Fruit fly (Drosophila melanogaster) whole organism, embryonic: ENCODE data around the gene CG9449.

Experiments
- Bteb2 ChIP-seq: fragments of 200-800 bp; sonication (Bioruptor generic); optimal IDR thresholded peaks from 2 replicates; lab custom pipeline; 2016; ENCODE audit warnings: missing biosample characterization, missing genetic modification characterization
- CG10267 ChIP-seq: fragments of 200-800 bp; sonication (Bioruptor generic); optimal IDR thresholded peaks from 2 replicates; lab custom pipeline; 2018; ENCODE audit warnings: missing biosample characterization, mild to moderate bottlenecking, missing genetic modification characterization, moderate library complexity
- CG13424 ChIP-seq: fragments of 200-800 bp; sonication (Bioruptor generic); optimal IDR thresholded peaks from 2 replicates; lab custom pipeline; 2019; ENCODE audit warnings: missing biosample characterization, mild to moderate bottlenecking, missing genetic modification characterization, moderate library complexity
- CG14050 ChIP-seq: fragments of 200-800 bp; sonication (Bioruptor generic); IDR thresholded peaks from 3 replicates; pipeline ENCODE4 v1.3.6; 2022; ENCODE audit warnings: missing biosample characterization, missing genetic modification characterization
- CG1792 ChIP-seq: fragments of 200-800 bp; sonication (Bioruptor generic); optimal IDR thresholded peaks from 2 replicates; lab custom pipeline; 2016; ENCODE audit warnings: missing biosample characterization, missing genetic modification characterization
- CG18619 ChIP-seq: fragments of 200-800 bp; sonication (Bioruptor generic); optimal IDR thresholded peaks from 3 replicates; lab custom pipeline; 2017; ENCODE audit warnings: missing biosample characterization, mild to moderate bottlenecking, missing genetic modification characterization
- CG2199 ChIP-seq: fragments of 200-800 bp; sonication (Bioruptor generic); IDR thresholded peaks from 3 replicates; pipeline ENCODE4 v1.3.6; 2022; ENCODE audit warnings: missing biosample characterization, missing genetic modification characterization
- CG3065 ChIP-seq: fragments of 200-800 bp; sonication (Bioruptor generic); optimal IDR thresholded peaks from 2 replicates; lab custom pipeline; 2016; ENCODE audit warnings: missing biosample characterization, missing genetic modification characterization
- CG3163 ChIP-seq: fragments of 200-800 bp; sonication (Bioruptor generic); optimal IDR thresholded peaks from 3 replicates; lab custom pipeline; 2016; ENCODE audit warnings: missing biosample characterization, missing genetic modification characterization
- CG32767 ChIP-seq: fragments of 200-800 bp; sonication (Bioruptor generic); IDR thresholded peaks from 2 replicates; pipeline ENCODE4 v1.3.6; 2022; ENCODE audit warnings: missing biosample characterization, missing genetic modification characterization
- CG4424 ChIP-seq: fragments of 200-800 bp; sonication (Bioruptor generic); optimal IDR thresholded peaks from 3 replicates; lab custom pipeline; 2016; ENCODE audit warnings: missing biosample characterization, missing genetic modification characterization
- CG6683 ChIP-seq: fragments of 200-800 bp; sonication (Bioruptor generic); optimal IDR thresholded peaks from 2 replicates; lab custom pipeline; 2017; ENCODE audit warnings: missing biosample characterization, mild to moderate bottlenecking, missing genetic modification characterization, missing genetic modification reagents
- CG7745 ChIP-seq: fragments of 200-800 bp; sonication (Bioruptor generic); optimal IDR thresholded peaks from 2 replicates; lab custom pipeline; 2018; ENCODE audit warnings: missing biosample characterization, mild to moderate bottlenecking, missing genetic modification characterization, moderate library complexity
- CG8089 ChIP-seq: fragments of 200-800 bp; sonication (Bioruptor generic); optimal IDR thresholded peaks from 3 replicates; lab custom pipeline; 2016; ENCODE audit warnings: missing biosample characterization, missing genetic modification characterization
- CG8290 ChIP-seq, 3 experiments: fragments of 200-800 bp; sonication (Bioruptor generic); optimal IDR thresholded peaks; 2 replicates each; lab custom pipeline; 2016 to 2019; ENCODE audit warnings: missing biosample characterization in 3 of 3, missing genetic modification characterization in 3 of 3, mild to moderate bottlenecking in 2 of 3, moderate library complexity in 1 of 3
- CG8388 ChIP-seq: fragments of 200-800 bp; sonication (Bioruptor generic); optimal IDR thresholded peaks from 2 replicates; lab custom pipeline; 2019; ENCODE audit warnings: missing biosample characterization, mild to moderate bottlenecking, missing genetic modification characterization, moderate library complexity
- CG9932 ChIP-seq: fragments of 200-800 bp; sonication (Bioruptor generic); IDR thresholded peaks from 2 replicates; pipeline ENCODE4 v1.3.6; 2022; ENCODE audit warnings: missing biosample characterization, missing genetic modification characterization
- CkIIα-i1 ChIP-seq: fragments of 200-800 bp; sonication (Bioruptor generic); IDR thresholded peaks from 2 replicates; pipeline ENCODE4 v1.3.6; 2022; ENCODE audit warnings: missing biosample characterization, missing genetic modification characterization
- CoRest ChIP-seq: fragments of 200-800 bp; sonication (Bioruptor generic); optimal IDR thresholded peaks from 3 replicates; lab custom pipeline; 2018; ENCODE audit warnings: missing biosample characterization, mild to moderate bottlenecking, missing genetic modification characterization, moderate library complexity
- CrebB ChIP-seq: fragments of 200-800 bp; sonication (Bioruptor generic); optimal IDR thresholded peaks from 3 replicates; lab custom pipeline; 2018; ENCODE audit warnings: missing biosample characterization, mild to moderate bottlenecking, missing genetic modification characterization
- D19A ChIP-seq: fragments of 200-800 bp; optimal IDR thresholded peaks from 3 replicates; lab custom pipeline; 2019; ENCODE audit warnings: missing biosample characterization, mild to moderate bottlenecking, missing genetic modification characterization, moderate library complexity
- D19B ChIP-seq: fragments of 200-800 bp; sonication (Bioruptor generic); optimal IDR thresholded peaks from 2 replicates; lab custom pipeline; 2017; ENCODE audit warnings: missing biosample characterization, mild to moderate bottlenecking, missing genetic modification characterization
- E2f2 ChIP-seq: fragments of 200-800 bp; sonication (Bioruptor generic); IDR thresholded peaks from 2 replicates; pipeline ENCODE4 v1.3.6; 2022; ENCODE audit warnings: missing biosample characterization, missing genetic modification characterization
- ERR ChIP-seq: fragments of 200-800 bp; sonication (Bioruptor generic); optimal IDR thresholded peaks from 2 replicates; lab custom pipeline; 2016; ENCODE audit warnings: missing biosample characterization, missing genetic modification characterization
- Ets97D ChIP-seq: fragments of 200-800 bp; sonication (Bioruptor generic); optimal IDR thresholded peaks from 3 replicates; lab custom pipeline; 2016; ENCODE audit warnings: missing biosample characterization, missing genetic modification characterization
- HLH4C ChIP-seq: fragments of 200-800 bp; sonication (Bioruptor generic); IDR thresholded peaks from 3 replicates; pipeline ENCODE4 v1.3.6; 2022; ENCODE audit warnings: missing biosample characterization, missing genetic modification characterization; ENCODE audit not compliant: partially characterized antibody
- Hand ChIP-seq: fragments of 200-800 bp; sonication (Bioruptor generic); optimal IDR thresholded peaks from 2 replicates; lab custom pipeline; 2017; ENCODE audit warnings: mild to moderate bottlenecking, missing biosample characterization, missing genetic modification reagents, missing genetic modification characterization
- MTF-1 ChIP-seq: fragments of 200-800 bp; sonication (Bioruptor generic); optimal IDR thresholded peaks from 2 replicates; lab custom pipeline; 2018; ENCODE audit warnings: missing biosample characterization, mild to moderate bottlenecking, missing genetic modification characterization, borderline replicate concordance
- Nf-YA ChIP-seq: fragments of 200-800 bp; sonication (Bioruptor generic); IDR thresholded peaks from 2 replicates; pipeline ENCODE4 v1.3.6; 2022; ENCODE audit warnings: missing biosample characterization, missing genetic modification characterization
- Nf-YC ChIP-seq: fragments of 200-800 bp; optimal IDR thresholded peaks from 3 replicates; lab custom pipeline; 2019; ENCODE audit warnings: missing biosample characterization, mild to moderate bottlenecking, missing genetic modification characterization, moderate library complexity
- Rx ChIP-seq: fragments of 200-800 bp; sonication (Bioruptor generic); IDR thresholded peaks from 2 replicates; pipeline ENCODE4 v1.3.6; 2022; ENCODE audit warnings: missing biosample characterization, missing genetic modification characterization
- bowl ChIP-seq: fragments of 200-800 bp; sonication (Bioruptor generic); IDR thresholded peaks from 2 replicates; pipeline ENCODE4 v1.3.6; 2022; ENCODE audit warnings: missing biosample characterization, missing genetic modification characterization
- br ChIP-seq: fragments of >200 bp; optimal IDR thresholded peaks from 2 replicates; lab custom pipeline; 2017
- chn ChIP-seq: fragments of 200-800 bp; sonication (Bioruptor generic); optimal IDR thresholded peaks from 2 replicates; lab custom pipeline; 2016; ENCODE audit warnings: missing biosample characterization, missing genetic modification characterization
- danr ChIP-seq: fragments of 200-800 bp; sonication (Bioruptor generic); IDR thresholded peaks from 2 replicates; pipeline ENCODE4 v1.3.6; 2022; ENCODE audit warnings: missing biosample characterization, missing genetic modification characterization
- esg ChIP-seq: fragments of 200-800 bp; sonication (Bioruptor generic); conservative IDR thresholded peaks from 2 replicates; pipeline ENCODE4 v1.3.6; 2022; ENCODE audit warnings: missing biosample characterization, missing genetic modification characterization
- ewg ChIP-seq: fragments of 200-800 bp; sonication (Bioruptor generic); optimal IDR thresholded peaks from 3 replicates; lab custom pipeline; 2017; ENCODE audit warnings: mild to moderate bottlenecking, missing biosample characterization, missing genetic modification reagents, missing genetic modification characterization
- ftz-f1 ChIP-seq: fragments of 200-800 bp; sonication (Bioruptor generic); optimal IDR thresholded peaks from 2 replicates; lab custom pipeline; 2016; ENCODE audit warnings: missing biosample characterization, missing genetic modification characterization
- h ChIP-seq: fragments of >200 bp; optimal IDR thresholded peaks from 2 replicates; lab custom pipeline; 2017
- jumu ChIP-seq: fragments of 200-800 bp; sonication (Bioruptor generic); optimal IDR thresholded peaks from 3 replicates; lab custom pipeline; 2016; ENCODE audit warnings: missing biosample characterization, missing genetic modification characterization
- luna ChIP-seq: fragments of 200-800 bp; sonication (Bioruptor generic); optimal IDR thresholded peaks from 2 replicates; lab custom pipeline; 2016; ENCODE audit warnings: missing biosample characterization, missing genetic modification characterization
- nerfin-1 ChIP-seq: fragments of 200-800 bp; sonication (Bioruptor generic); optimal IDR thresholded peaks from 3 replicates; lab custom pipeline; 2019; ENCODE audit warnings: missing biosample characterization, mild to moderate bottlenecking, missing genetic modification characterization, moderate library complexity
- nom ChIP-seq: fragments of 200-800 bp; sonication (Bioruptor generic); optimal IDR thresholded peaks from 2 replicates; lab custom pipeline; 2017; ENCODE audit warnings: missing biosample characterization, missing genetic modification characterization, mild to moderate bottlenecking, moderate library complexity, missing genetic modification reagents
- pzg ChIP-seq: fragments of 200-800 bp; sonication (Bioruptor generic); optimal IDR thresholded peaks from 3 replicates; lab custom pipeline; 2018; ENCODE audit warnings: missing biosample characterization, mild to moderate bottlenecking, missing genetic modification characterization, moderate library complexity
- sens ChIP-seq: fragments of 200-800 bp; sonication (Bioruptor generic); peaks from one replicate; lab custom pipeline; 2016; ENCODE audit warnings: missing biosample characterization, missing genetic modification characterization
- slbo ChIP-seq: fragments of 200-800 bp; sonication (Bioruptor generic); IDR thresholded peaks from 2 replicates; pipeline ENCODE4 v1.3.6; 2022; ENCODE audit warnings: missing biosample characterization, missing genetic modification characterization
- so ChIP-seq: fragments of 200-800 bp; sonication (Bioruptor generic); IDR thresholded peaks from 3 replicates; pipeline ENCODE4 v1.3.6; 2022; ENCODE audit warnings: missing biosample characterization, missing genetic modification characterization
- tap ChIP-seq: fragments of 200-800 bp; optimal IDR thresholded peaks from 3 replicates; lab custom pipeline; 2019; ENCODE audit warnings: missing biosample characterization, mild to moderate bottlenecking, missing genetic modification characterization, moderate library complexity
- tx ChIP-seq: fragments of 200-800 bp; sonication (Bioruptor generic); optimal IDR thresholded peaks from 2 replicates; lab custom pipeline; 2016; ENCODE audit warnings: missing biosample characterization, missing genetic modification characterization
- unpg ChIP-seq: fragments of 200-800 bp; sonication (Bioruptor generic); optimal IDR thresholded peaks from 3 replicates; lab custom pipeline; 2018; ENCODE audit warnings: missing biosample characterization, mild to moderate bottlenecking, missing genetic modification characterization, moderate library complexity
- usp ChIP-seq: fragments of >200 bp; optimal IDR thresholded peaks from 2 replicates; lab custom pipeline; 2017; ENCODE audit warnings: missing biosample characterization, missing genetic modification characterization
- wdn ChIP-seq: fragments of 200-800 bp; sonication (Bioruptor generic); IDR thresholded peaks from 2 replicates; pipeline ENCODE4 v1.3.6; 2022; ENCODE audit warnings: missing biosample characterization, missing genetic modification characterization
- wor ChIP-seq: fragments of 200-800 bp; sonication (Bioruptor generic); IDR thresholded peaks from 2 replicates; pipeline ENCODE4 v1.3.6; 2022; ENCODE audit warnings: missing biosample characterization, missing genetic modification characterization

The CG9449 gene

dm6 chr3L:19444092-19444491 lies 53.4 kb downstream of the CG9449 start (continued):
- TF ChIP-seq CG8388 (GFP tag; lab: Kevin White, UChicago) (no peak), pzg (no peak), chn (GFP tag; lab: Kevin White, UChicago) (peak; percentile 15), Rx (GFP tag; lab: Robert Waterston, UW) (0 out of 2 replicates have a peak, but pooled peaks have one; percentile 3), wor (GFP tag; lab: Robert Waterston, UW) (no peak), bowl (no peak), CG8290 (GFP tag; optimal IDR thresholded peaks at IDR 0.05; lab: Kevin White, UChicago) (no peak), CG8290 (tag; optimal IDR thresholded peaks at IDR 0.05; lab: Kevin White, UChicago) (peak in 1 of 2 experiments; percentile 57), E2f2 (GFP tag; lab: Robert Waterston, UW) (no peak), nerfin-1 (tag; lab: Kevin White, UChicago) (no peak), D19B (GFP tag; lab: Kevin White, UChicago) (no peak), CG4424 (GFP tag; lab: Kevin White, UChicago) (peak; percentile 16), CG8089 (GFP tag; lab: Kevin White, UChicago) (no peak), CG14050 (GFP tag; lab: Robert Waterston, UW) (no peak), MTF-1 (no peak), CoRest (tag; lab: Kevin White, UChicago) (no peak), CG2199 (GFP tag; lab: Robert Waterston, UW) (no peak), CG1792 (no peak), danr (GFP tag; lab: Robert Waterston, UW) (no peak), tap (tag; lab: Kevin White, UChicago) (no peak), Bteb2 (GFP tag; lab: Kevin White, UChicago) (no peak), CG3065 (no peak), CrebB (tag; lab: Kevin White, UChicago) (no peak), CG3163 (GFP tag; lab: Kevin White, UChicago) (no peak), CG6683 (GFP tag; lab: Kevin White, UChicago) (no peak), tx (GFP tag; lab: Kevin White, UChicago) (no peak), h (lab: Kevin White, UChicago) (no peak), CG18619 (GFP tag; lab: Kevin White, UChicago) (no peak), ewg (GFP tag; lab: Kevin White, UChicago) (no peak), HLH4C (GFP tag; lab: Robert Waterston, UW) (no peak), CG32767 (GFP tag; lab: Robert Waterston, UW) (no peak), Nf-YA (GFP tag; lab: Robert Waterston, UW) (no peak), esg (GFP tag; lab: Robert Waterston, UW) (no peak), CkIIα-i1 (GFP tag; lab: Robert Waterston, UW) (no peak), ERR (GFP tag; lab: Kevin White, UChicago) (no peak), D19A (tag; lab: Kevin White, UChicago) (no peak), unpg (GFP tag; lab: Kevin White, UChicago) (peak; percentile 20), slbo (GFP tag; lab: Robert Waterston, UW) (peak; percentile 38; the same call in 1 of the 2 replicates), Hand (GFP tag; lab: Kevin White, UChicago) (no peak), Ets97D (GFP tag; lab: Kevin White, UChicago) (no peak), nom (GFP tag; lab: Kevin White, UChicago) (no peak), CG7745 (tag; lab: Kevin White, UChicago) (no peak), luna (GFP tag; lab: Kevin White, UChicago) (no peak), CG10267 (tag; lab: Kevin White, UChicago) (no peak), usp (GFP tag; lab: Kevin White, UChicago) (no peak), CG9932 (no peak), jumu (GFP tag; lab: Kevin White, UChicago) (no peak), so (GFP tag; lab: Robert Waterston, UW) (no peak), Nf-YC (tag; lab: Kevin White, UChicago) (no peak), wdn (GFP tag; lab: Robert Waterston, UW) (no peak), sens (GFP tag; lab: Kevin White, UChicago) (peak; percentile 63), CG13424 (tag; lab: Kevin White, UChicago) (peak; percentile 4), br (no peak), ftz-f1 (GFP tag; lab: Kevin White, UChicago) (no peak)
